Fruit fly (Drosophila melanogaster): ENCODE data around the gene Sil1.

DNA sequence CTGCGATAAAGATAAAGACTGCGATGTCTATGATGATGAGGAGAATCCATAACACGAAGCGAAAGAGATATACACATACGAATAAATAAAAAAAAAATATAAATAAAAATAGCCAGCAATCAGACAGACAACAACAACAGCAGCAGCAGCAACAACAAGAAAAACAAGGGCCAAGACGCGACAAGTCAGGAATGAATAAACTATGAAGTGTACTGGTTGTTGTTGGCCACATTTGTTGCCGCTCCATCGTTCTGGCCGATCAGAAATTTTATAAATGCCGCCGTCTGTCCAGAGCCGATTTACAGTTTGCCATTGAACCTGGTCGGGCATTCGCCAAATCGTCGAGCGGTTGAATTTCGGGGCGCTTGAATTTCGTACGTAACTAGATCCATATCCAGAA is 2.0 kb upstream of the Sil1 start, which contains the start of gene Jhbp7:
- TF ChIP-seq Dll (optimal IDR thresholded peaks at IDR 0.05): no peak
- no peak for TF ChIP-seq CG8478 (optimal IDR thresholded peaks at IDR 0.05)
- no peak for TF ChIP-seq usp (GFP tag; optimal IDR thresholded peaks at IDR 0.05)
- no peak for TF ChIP-seq psq (optimal IDR thresholded peaks at IDR 0.05)
- TF ChIP-seq pan (optimal IDR thresholded peaks at IDR 0.05): no peak
- no peak for TF ChIP-seq EcR (GFP tag; optimal IDR thresholded peaks at IDR 0.05)

Measured in whole organism.